Worm (Caenorhabditis elegans): ENCODE data around the gene pgp-12.

pgp-12 gene

ce11 chrX:12761778-12762177 is 30.2 kb downstream of the pgp-12 start, which contains the start of gene cept-1:
Gene cept-1 (plus strand): TSS chrX:12762078.
- no peak for TF ChIP-seq mab-5 (tag; optimal IDR thresholded peaks at IDR 0.05)
- no peak for TF ChIP-seq blmp-1 (tag; optimal IDR thresholded peaks at IDR 0.05)
- no peak for TF ChIP-seq tbx-8 (GFP tag; optimal IDR thresholded peaks at IDR 0.05)
- TF ChIP-seq snpc-4 (tag; optimal IDR thresholded peaks at IDR 0.05), result no peak
- TF ChIP-seq pha-4 (tag; optimal IDR thresholded peaks at IDR 0.05), result no peak
- no peak for TF ChIP-seq ztf-11 (tag; optimal IDR thresholded peaks at IDR 0.05)
- no peak for TF ChIP-seq hlh-1 (tag; optimal IDR thresholded peaks at IDR 0.05)
- TF ChIP-seq elt-1 (tag; optimal IDR thresholded peaks at IDR 0.05; ENCODE audit: borderline replicate concordance, insufficient read depth), result no peak
- TF ChIP-seq nhr-76 (tag; optimal IDR thresholded peaks at IDR 0.05), result no peak
- no peak for TF ChIP-seq flh-1 (GFP tag; optimal IDR thresholded peaks at IDR 0.05)
- no peak for TF ChIP-seq zip-8 (tag; optimal IDR thresholded peaks at IDR 0.05)
- TF ChIP-seq bed-3 (GFP tag; optimal IDR thresholded peaks at IDR 0.05), result no peak
- no peak for TF ChIP-seq nhr-237 (tag; optimal IDR thresholded peaks at IDR 0.05)
- TF ChIP-seq ceh-83 (GFP tag; optimal IDR thresholded peaks at IDR 0.05), result no peak
- no peak for TF ChIP-seq M03D4.4 (tag; optimal IDR thresholded peaks at IDR 0.05)
- TF ChIP-seq sem-2 (GFP tag; optimal IDR thresholded peaks at IDR 0.05), result no peak
- TF ChIP-seq drap-1 (GFP tag; optimal IDR thresholded peaks at IDR 0.05), result no peak
- no peak for TF ChIP-seq elt-3 (tag; optimal IDR thresholded peaks at IDR 0.05)

- TF ChIP-seq nhr-28 (tag; optimal IDR thresholded peaks at IDR 0.05), result no peak
- TF ChIP-seq lsy-2 (tag; optimal IDR thresholded peaks at IDR 0.05), result no peak
- no peak for TF ChIP-seq ham-2 (GFP tag; optimal IDR thresholded peaks at IDR 0.05)
- no peak for TF ChIP-seq unc-39 (tag; optimal IDR thresholded peaks at IDR 0.05)
- no peak for TF ChIP-seq lin-32 (GFP tag; optimal IDR thresholded peaks at IDR 0.05)
- TF ChIP-seq pha-4 (tag; optimal IDR thresholded peaks at IDR 0.05), result no peak
- no peak for TF ChIP-seq unc-62 (GFP tag; optimal IDR thresholded peaks at IDR 0.05)
- no peak for TF ChIP-seq elt-1 (tag; optimal IDR thresholded peaks at IDR 0.05; ENCODE audit: borderline replicate concordance, insufficient read depth)
- TF ChIP-seq flh-1 (GFP tag; optimal IDR thresholded peaks at IDR 0.05), result no peak
- TF ChIP-seq ceh-83 (GFP tag; optimal IDR thresholded peaks at IDR 0.05), result no peak
- TF ChIP-seq M03D4.4 (tag; optimal IDR thresholded peaks at IDR 0.05), result no peak
Measured at ce11 chrX:12764009-12764408, 32.4 kb downstream of the pgp-12 start.

- no peak for TF ChIP-seq drap-1 (GFP tag; optimal IDR thresholded peaks at IDR 0.05)
- no peak for TF ChIP-seq mep-1 (tag; optimal IDR thresholded peaks at IDR 0.05)
- no peak for TF ChIP-seq elt-1 (tag; optimal IDR thresholded peaks at IDR 0.05; ENCODE audit: borderline replicate concordance, insufficient read depth)
- TF ChIP-seq M03D4.4 (tag; optimal IDR thresholded peaks at IDR 0.05), result no peak
Measured at ce11 chrX:12769697-12770096, 38.1 kb downstream of the pgp-12 start, which contains the start of gene ilc-17.1. Gene ilc-17.1 (minus strand): TSS chrX:12769797.

- TF ChIP-seq pha-4 (tag; optimal IDR thresholded peaks at IDR 0.05) (no peak), bed-3 (GFP tag; optimal IDR thresholded peaks at IDR 0.05) (no peak), ceh-39 (tag; optimal IDR thresholded peaks at IDR 0.05) (no peak), lsy-2 (tag; optimal IDR thresholded peaks at IDR 0.05) (no peak), nhr-12 (tag; optimal IDR thresholded peaks at IDR 0.05) (no peak), flh-1 (GFP tag; optimal IDR thresholded peaks at IDR 0.05) (no peak), ces-1 (GFP tag; optimal IDR thresholded peaks at IDR 0.05) (no peak), blmp-1 (tag; optimal IDR thresholded peaks at IDR 0.05) (no peak), zip-8 (tag; optimal IDR thresholded peaks at IDR 0.05) (no peak), ceh-83 (GFP tag; optimal IDR thresholded peaks at IDR 0.05) (no peak), unc-39 (tag; optimal IDR thresholded peaks at IDR 0.05) (no peak), mab-5 (tag; optimal IDR thresholded peaks at IDR 0.05) (no peak), nhr-2 (tag; optimal IDR thresholded peaks at IDR 0.05) (no peak), unc-120 (tag; optimal IDR thresholded peaks at IDR 0.05; ENCODE audit: poor library complexity, severe bottlenecking) (no peak), ham-2 (GFP tag; optimal IDR thresholded peaks at IDR 0.05) (no peak), ceh-43 (GFP tag; optimal IDR thresholded peaks at IDR 0.05) (no peak), elt-3 (tag; optimal IDR thresholded peaks at IDR 0.05) (no peak), M03D4.4 (tag; optimal IDR thresholded peaks at IDR 0.05) (no peak)
Measured at ce11 chrX:12780674-12781073, 49.1 kb downstream of the pgp-12 start.

ce11 chrX:12781712-12782444 is 50.3 kb downstream of the pgp-12 start, which contains the start of gene alh-13:
Gene alh-13 (plus strand): TSS chrX:12782394.
- no peak for TF ChIP-seq nhr-237 (tag; optimal IDR thresholded peaks at IDR 0.05)
